Worm (Caenorhabditis elegans): Measurements from ENCODE around the gene tag-343.

The tag-343 gene

ce11 chrX:16617427-16618128 is 57.0 kb downstream of the tag-343 start (continued):
- no peak for TF ChIP-seq efl-1 (optimal IDR thresholded peaks at IDR 0.05)
- TF ChIP-seq efl-1 (GFP tag; optimal IDR thresholded peaks at IDR 0.05 in 1 of 2), result peak in 1 of 2 experiments; percentile 63
- TF ChIP-seq dpl-1 (GFP tag; optimal IDR thresholded peaks at IDR 0.05), result no peak
- TF ChIP-seq nhr-19 (GFP tag; conservative IDR thresholded peaks at IDR 0.05), result no peak
- TF ChIP-seq nhr-71 (tag; optimal IDR thresholded peaks at IDR 0.05), result peak; percentile 28
- no peak for TF ChIP-seq unc-130 (tag; optimal IDR thresholded peaks at IDR 0.05)
- no peak for TF ChIP-seq ceh-63 (GFP tag; optimal IDR thresholded peaks at IDR 0.05)
- no peak for TF ChIP-seq efl-3 (GFP tag; optimal IDR thresholded peaks at IDR 0.05)

All from whole organism, L1 larva.